Fruit fly (Drosophila melanogaster): ENCODE measurements around the gene Cpr30F.

Cpr30F gene

dm6 chr2L:9887856-9888269 lies 45.1 kb downstream of the Cpr30F start, which contains the start of gene Fkbp59:
Fkbp59 (plus strand) TSS chr2L:9888005.
- no peak for TF ChIP-seq cic (GFP tag; optimal IDR thresholded peaks at IDR 0.05)
- TF ChIP-seq toe (GFP tag; optimal IDR thresholded peaks at IDR 0.05): no peak
- TF ChIP-seq cnc (optimal IDR thresholded peaks at IDR 0.05): no peak
- TF ChIP-seq Crg-1 (GFP tag; optimal IDR thresholded peaks at IDR 0.05): no peak
- no peak for TF ChIP-seq CG14711 (tag; optimal IDR thresholded peaks at IDR 0.05)
- no peak for TF ChIP-seq CG11617 (GFP tag; optimal IDR thresholded peaks at IDR 0.05)
- TF ChIP-seq kay (GFP tag; ENCODE audit: borderline replicate concordance): no peak
- TF ChIP-seq CG12768 (GFP tag; optimal IDR thresholded peaks at IDR 0.05): no peak
- no peak for TF ChIP-seq Hr96 (GFP tag; optimal IDR thresholded peaks at IDR 0.05)
- no peak for TF ChIP-seq tj (GFP tag; optimal IDR thresholded peaks at IDR 0.05)
- TF ChIP-seq pad (GFP tag; optimal IDR thresholded peaks at IDR 0.05): no peak
- TF ChIP-seq Mnt (GFP tag; optimal IDR thresholded peaks at IDR 0.05): peak; percentile 80
- TF ChIP-seq CG7045 (GFP tag; optimal IDR thresholded peaks at IDR 0.05): no peak
- no peak for TF ChIP-seq Clk (GFP tag; optimal IDR thresholded peaks at IDR 0.05)
- TF ChIP-seq bab1 (GFP tag; optimal IDR thresholded peaks at IDR 0.05): peak; percentile 23
- no peak for TF ChIP-seq CG5204 (GFP tag; optimal IDR thresholded peaks at IDR 0.05)
- TF ChIP-seq CG7101 (tag; optimal IDR thresholded peaks at IDR 0.05): peak; percentile 10
- TF ChIP-seq ovo (GFP tag; optimal IDR thresholded peaks at IDR 0.05): peak; percentile 5
- TF ChIP-seq CG1620 (GFP tag; optimal IDR thresholded peaks at IDR 0.05): peak; percentile 8
- peak; percentile 25 for TF ChIP-seq CG33017 (tag; optimal IDR thresholded peaks at IDR 0.05)

dm6 chr2L:9886086-9886485 lies 46.9 kb downstream of the Cpr30F start, which contains the start of gene nAChRalpha6:
nAChRalpha6 (minus strand) TSS chr2L:9886250.
- no peak for TF ChIP-seq CG14711 (tag; optimal IDR thresholded peaks at IDR 0.05)
- TF ChIP-seq CG5204 (GFP tag; optimal IDR thresholded peaks at IDR 0.05): no peak
- no peak for TF ChIP-seq cnc (optimal IDR thresholded peaks at IDR 0.05)
- no peak for TF ChIP-seq ovo (GFP tag; optimal IDR thresholded peaks at IDR 0.05)
- no peak for TF ChIP-seq tj (GFP tag; optimal IDR thresholded peaks at IDR 0.05)
- no peak for TF ChIP-seq pad (GFP tag; optimal IDR thresholded peaks at IDR 0.05)
- TF ChIP-seq CG33017 (tag; optimal IDR thresholded peaks at IDR 0.05): no peak
- TF ChIP-seq Crg-1 (GFP tag; optimal IDR thresholded peaks at IDR 0.05): no peak
- no peak for TF ChIP-seq kay (GFP tag; ENCODE audit: borderline replicate concordance)
- TF ChIP-seq CG11617 (GFP tag; optimal IDR thresholded peaks at IDR 0.05): no peak
- no peak for TF ChIP-seq bab1 (GFP tag; optimal IDR thresholded peaks at IDR 0.05)
- no peak for TF ChIP-seq CG7101 (tag; optimal IDR thresholded peaks at IDR 0.05)
- TF ChIP-seq CG12768 (GFP tag; optimal IDR thresholded peaks at IDR 0.05): no peak
- TF ChIP-seq Mnt (GFP tag; optimal IDR thresholded peaks at IDR 0.05): no peak
- TF ChIP-seq Clk (GFP tag; optimal IDR thresholded peaks at IDR 0.05): no peak
- no peak for TF ChIP-seq cic (GFP tag; optimal IDR thresholded peaks at IDR 0.05)
- no peak for TF ChIP-seq Hr96 (GFP tag; optimal IDR thresholded peaks at IDR 0.05)
- TF ChIP-seq CG1620 (GFP tag; optimal IDR thresholded peaks at IDR 0.05): no peak

dm6 chr2L:9882393-9882971 lies 50.5 kb downstream of the Cpr30F start:
- TF ChIP-seq Mnt (GFP tag; optimal IDR thresholded peaks at IDR 0.05) (no peak), toe (GFP tag; optimal IDR thresholded peaks at IDR 0.05) (no peak), CG1620 (GFP tag; optimal IDR thresholded peaks at IDR 0.05) (no peak), CG12768 (GFP tag; optimal IDR thresholded peaks at IDR 0.05) (no peak), CG7101 (tag; optimal IDR thresholded peaks at IDR 0.05) (no peak), Hr96 (GFP tag; optimal IDR thresholded peaks at IDR 0.05) (no peak), pad (GFP tag; optimal IDR thresholded peaks at IDR 0.05) (no peak), Clk (GFP tag; optimal IDR thresholded peaks at IDR 0.05) (no peak), kay (GFP tag; ENCODE audit: borderline replicate concordance) (no peak), Crg-1 (GFP tag; optimal IDR thresholded peaks at IDR 0.05) (no peak)
